Worm (Caenorhabditis elegans): Measurements from ENCODE around the gene odc-1.

odc-1 gene

ce11 chrV:6888828-6889227 lies 11.2 kb downstream of the odc-1 start:
- peak; percentile 89 for TF ChIP-seq egl-44 (GFP tag; IDR thresholded peaks at IDR 0.05)
- TF ChIP-seq ama-1 (optimal IDR thresholded peaks at IDR 0.05), result no peak
- TF ChIP-seq ama-1 (GFP tag; optimal IDR thresholded peaks at IDR 0.05), result peak; percentile 77 to 87
- peak; percentile 58 for TF ChIP-seq nhr-179 (tag; optimal IDR thresholded peaks at IDR 0.05)
- peak; percentile 76 for TF ChIP-seq nfyb-1 (GFP tag; IDR thresholded peaks at IDR 0.05)
- TF ChIP-seq dpl-1 (GFP tag; optimal IDR thresholded peaks at IDR 0.05), result no peak
- no peak for TF ChIP-seq ceh-79 (tag; optimal IDR thresholded peaks at IDR 0.05)
- no peak for TF ChIP-seq K11D2.4 (GFP tag; IDR thresholded peaks at IDR 0.05)
- TF ChIP-seq rcor-1 (GFP tag; IDR thresholded peaks at IDR 0.05), result peak; percentile 43; the same call in 1 of the 2 replicates
- TF ChIP-seq hmg-20 (GFP tag; IDR thresholded peaks at IDR 0.05), result no peak
- TF ChIP-seq sptf-2 (GFP tag; optimal IDR thresholded peaks at IDR 0.05), result peak; percentile 50
- TF ChIP-seq lin-54 (GFP tag; optimal IDR thresholded peaks at IDR 0.05), result peak; percentile 68
- peak; percentile 68 for TF ChIP-seq F52B5.7 (tag; optimal IDR thresholded peaks at IDR 0.05)
- TF ChIP-seq lsy-27 (tag; optimal IDR thresholded peaks at IDR 0.05; ENCODE audit: borderline replicate concordance, insufficient read depth), result peak; percentile 14
- TF ChIP-seq T07F8.4 (tag; optimal IDR thresholded peaks at IDR 0.05), result peak; percentile 66
- TF ChIP-seq zfh-2 (GFP tag; conservative IDR thresholded peaks at IDR 0.05), result peak; percentile 75
- TF ChIP-seq F55B11.4 (tag; optimal IDR thresholded peaks at IDR 0.05; ENCODE audit: borderline replicate concordance, insufficient read depth), result no peak
- 0 out of 2 replicates have a peak, but pooled peaks have one; percentile 14 for TF ChIP-seq ztf-28 (GFP tag; IDR thresholded peaks at IDR 0.05)
- peak; percentile 43 for TF ChIP-seq lsl-1 (GFP tag; optimal IDR thresholded peaks at IDR 0.05)
- TF ChIP-seq let-607 (tag; optimal IDR thresholded peaks at IDR 0.05), result peak in 1 of 2 experiments; percentile 52
- TF ChIP-seq efl-1 (GFP tag; optimal IDR thresholded peaks at IDR 0.05), result no peak
- TF ChIP-seq nhr-120 (GFP tag; IDR thresholded peaks at IDR 0.05), result no peak
- TF ChIP-seq snpc-1.3 (tag; optimal IDR thresholded peaks at IDR 0.05; ENCODE audit: insufficient read depth), result no peak
- peak; percentile 38 for TF ChIP-seq F49E8.2 (tag; optimal IDR thresholded peaks at IDR 0.05; ENCODE audit: insufficient read depth)
- TF ChIP-seq rec-8 (tag; optimal IDR thresholded peaks at IDR 0.05), result peak; percentile 77 to 86
- TF ChIP-seq repo-1 (tag; optimal IDR thresholded peaks at IDR 0.05), result peak; percentile 81
- no peak for TF ChIP-seq cebp-1 (GFP tag; IDR thresholded peaks at IDR 0.05)
- peak; percentile 70 for TF ChIP-seq cebp-1 (tag; optimal IDR thresholded peaks at IDR 0.05)
- TF ChIP-seq lin-26 (GFP tag; IDR thresholded peaks at IDR 0.05), result peak; percentile 94
- 0 out of 2 replicates have a peak, but pooled peaks have one; percentile 15 for TF ChIP-seq Y67H2A.10 (GFP tag; conservative IDR thresholded peaks at IDR 0.05)
- peak; percentile 44 for TF ChIP-seq tlf-1 (GFP tag; optimal IDR thresholded peaks at IDR 0.05)
- TF ChIP-seq rpc-1 (optimal IDR thresholded peaks at IDR 0.05), result peak; percentile 89
- peak; percentile 87 for TF ChIP-seq rpc-1 (tag; optimal IDR thresholded peaks at IDR 0.05)
- peak; percentile 89 for TF ChIP-seq die-1 (tag; optimal IDR thresholded peaks at IDR 0.05)
- TF ChIP-seq bed-2 (GFP tag; IDR thresholded peaks at IDR 0.05), result 0 out of 2 replicates have a peak, but pooled peaks have one; percentile 45
- TF ChIP-seq aptf-2 (GFP tag; conservative IDR thresholded peaks at IDR 0.05), result 0 out of 2 replicates have a peak, but pooled peaks have one; percentile 26
- no peak for TF ChIP-seq attf-6 (GFP tag; IDR thresholded peaks at IDR 0.05)
- peak; percentile 69 for TF ChIP-seq ekl-4 (GFP tag; IDR thresholded peaks at IDR 0.05)
- peak; percentile 72 for TF ChIP-seq F10E7.11 (tag; optimal IDR thresholded peaks at IDR 0.05)
- TF ChIP-seq attf-5 (GFP tag; optimal IDR thresholded peaks at IDR 0.05), result peak; percentile 33
- TF ChIP-seq attf-3 (GFP tag; conservative IDR thresholded peaks at IDR 0.05), result peak; percentile 57; the same call in 1 of the 2 replicates
- TF ChIP-seq pbrm-1 (GFP tag; IDR thresholded peaks at IDR 0.05), result peak; percentile 69; the same call in 1 of the 2 replicates
- TF ChIP-seq gei-17 (GFP tag; optimal IDR thresholded peaks at IDR 0.05), result no peak
- TF ChIP-seq ceh-100 (GFP tag; IDR thresholded peaks at IDR 0.05), result no peak
- peak; percentile 98 for TF ChIP-seq tbp1 (GFP tag; optimal IDR thresholded peaks at IDR 0.05)
- no peak for TF ChIP-seq ztf-6 (GFP tag; IDR thresholded peaks at IDR 0.05)
- TF ChIP-seq zim-3 (tag; optimal IDR thresholded peaks at IDR 0.05), result peak; percentile 41
- peak; percentile 57 for TF ChIP-seq madf-10 (tag; optimal IDR thresholded peaks at IDR 0.05)
